Worm (Caenorhabditis elegans) whole organism, L3 larva: ENCODE data around the gene cest-2.1.

Experiments used
- ZK546.5 ChIP-seq: sonication (generic microtip); optimal IDR thresholded peaks from 2 replicates; lab custom pipeline; 2017; ENCODE audit warnings: missing biosample characterization, missing genetic modification characterization
- aly-2 ChIP-seq: fragments of 150-350 bp; optimal IDR thresholded peaks from 2 replicates; lab custom pipeline; 2014; ENCODE audit warnings: missing biosample characterization, missing genetic modification characterization
- ama-1 ChIP-seq: fragments of 150-350 bp; optimal IDR thresholded peaks from 2 replicates; lab custom pipeline; 2018
- ceh-16 ChIP-seq: sonication (generic microtip); optimal IDR thresholded peaks from 2 replicates; lab custom pipeline; 2017; ENCODE audit warnings: missing biosample characterization, missing genetic modification characterization
- ceh-28 ChIP-seq: fragments of 150-350 bp; optimal IDR thresholded peaks from 2 replicates; lab custom pipeline; 2014; ENCODE audit warnings: missing biosample characterization, missing genetic modification reagents, missing genetic modification characterization
- ceh-9 ChIP-seq: sonication (generic microtip); optimal IDR thresholded peaks from 2 replicates; lab custom pipeline; 2018; ENCODE audit warnings: missing biosample characterization, missing genetic modification characterization
- egl-27 ChIP-seq: sonication (generic microtip); optimal IDR thresholded peaks from 4 replicates; lab custom pipeline; 2017; ENCODE audit warnings: missing biosample characterization, missing genetic modification reagents, missing genetic modification characterization
- egl-5 ChIP-seq: fragments of 150-350 bp; optimal IDR thresholded peaks from 2 replicates; lab custom pipeline; 2017; ENCODE audit warnings: missing biosample characterization, missing genetic modification reagents, missing genetic modification characterization, inconsistent platforms
- elt-1 ChIP-seq: fragments of 150-350 bp; optimal IDR thresholded peaks from 2 replicates; lab custom pipeline; 2014; ENCODE audit warnings: missing biosample characterization, missing genetic modification characterization
- elt-2 ChIP-seq: sonication (generic microtip); optimal IDR thresholded peaks from 2 replicates; lab custom pipeline; 2016; ENCODE audit warnings: missing genetic modification reagents, mild to moderate bottlenecking, missing genetic modification characterization, missing compliant biosample characterization
- elt-3 ChIP-seq, 3 experiments: fragments of 150-350 bp in 1 of 3; sonication (generic microtip) in 2 of 3; optimal IDR thresholded peaks; 2 replicates in 2 of 3; 4 replicates in 1 of 3; lab custom pipeline; 2014 to 2017; ENCODE audit warnings: missing biosample characterization in 3 of 3, missing genetic modification characterization in 3 of 3
- eor-1 ChIP-seq, 2 experiments: fragments of 150-350 bp; optimal IDR thresholded peaks; 2 replicates each; lab custom pipeline; 2014 to 2018; ENCODE audit warnings: missing biosample characterization in 2 of 2, missing genetic modification characterization in 2 of 2
- fkh-10 ChIP-seq: sonication (generic microtip); optimal IDR thresholded peaks from 2 replicates; lab custom pipeline; 2017; ENCODE audit warnings: missing biosample characterization, missing genetic modification reagents, missing genetic modification characterization
- fkh-2 ChIP-seq: fragments of 150-350 bp; optimal IDR thresholded peaks from 2 replicates; lab custom pipeline; 2014; ENCODE audit warnings: missing biosample characterization, missing genetic modification reagents, missing genetic modification characterization
- fos-1 ChIP-seq: fragments of 150-350 bp; optimal IDR thresholded peaks from 2 replicates; lab custom pipeline; 2014; ENCODE audit warnings: missing biosample characterization, missing genetic modification characterization
- jun-1 ChIP-seq: fragments of 150-350 bp; optimal IDR thresholded peaks from 2 replicates; lab custom pipeline; 2014; ENCODE audit warnings: missing biosample characterization, missing genetic modification reagents, missing genetic modification characterization
- lin-39 ChIP-seq: fragments of 150-350 bp; optimal IDR thresholded peaks from 2 replicates; lab custom pipeline; 2018; ENCODE audit warnings: missing biosample characterization, missing genetic modification reagents, missing genetic modification characterization
- lsy-12 ChIP-seq: sonication (generic microtip); optimal IDR thresholded peaks from 2 replicates; lab custom pipeline; 2016; ENCODE audit warnings: mild to moderate bottlenecking, missing genetic modification characterization, missing compliant biosample characterization
- nhr-23 ChIP-seq: fragments of 150-350 bp; optimal IDR thresholded peaks from 2 replicates; lab custom pipeline; 2014; ENCODE audit warnings: missing biosample characterization, missing genetic modification reagents, missing genetic modification characterization
- nhr-237 ChIP-seq: fragments of 150-350 bp; optimal IDR thresholded peaks from 2 replicates; lab custom pipeline; 2014; ENCODE audit warnings: missing biosample characterization, missing genetic modification characterization
- nhr-25 ChIP-seq: sonication (generic microtip); optimal IDR thresholded peaks from 2 replicates; lab custom pipeline; 2017; ENCODE audit warnings: missing biosample characterization, missing genetic modification characterization
- nhr-28 ChIP-seq: fragments of 150-350 bp; optimal IDR thresholded peaks from 2 replicates; lab custom pipeline; 2014; ENCODE audit warnings: missing biosample characterization, missing genetic modification characterization
- nhr-43 ChIP-seq: sonication (generic microtip); optimal IDR thresholded peaks from 2 replicates; lab custom pipeline; 2016; ENCODE audit warnings: mild to moderate bottlenecking, missing genetic modification characterization, missing compliant biosample characterization; ENCODE audit not compliant: poor library complexity, severe bottlenecking
- nhr-67 ChIP-seq: fragments of 150-350 bp; optimal IDR thresholded peaks from 2 replicates; lab custom pipeline; 2014; ENCODE audit warnings: missing biosample characterization, missing genetic modification characterization
- nhr-77 ChIP-seq: fragments of 150-350 bp; optimal IDR thresholded peaks from 2 replicates; lab custom pipeline; 2014; ENCODE audit warnings: missing biosample characterization, missing genetic modification characterization
- pha-4 ChIP-seq: fragments of 150-350 bp; optimal IDR thresholded peaks from 2 replicates; lab custom pipeline; 2014; ENCODE audit warnings: missing biosample characterization, missing genetic modification reagents, missing genetic modification characterization
- pqm-1 ChIP-seq: fragments of 150-350 bp; optimal IDR thresholded peaks from 2 replicates; lab custom pipeline; 2017; ENCODE audit warnings: missing biosample characterization, missing genetic modification characterization, inconsistent platforms
- sea-2 ChIP-seq: fragments of 150-350 bp; sonication (generic microtip); optimal IDR thresholded peaks from 4 replicates; lab custom pipeline; 2014; ENCODE audit warnings: missing biosample characterization, missing genetic modification reagents, missing genetic modification characterization
- skn-1 ChIP-seq: fragments of 150-350 bp; optimal IDR thresholded peaks from 2 replicates; lab custom pipeline; 2014; ENCODE audit warnings: missing biosample characterization, missing genetic modification characterization
- snpc-4 ChIP-seq: fragments of 150-350 bp; optimal IDR thresholded peaks from 2 replicates; lab custom pipeline; 2014; ENCODE audit warnings: missing biosample characterization, missing genetic modification characterization
- unc-62 ChIP-seq: fragments of 150-350 bp; sonication (generic microtip); optimal IDR thresholded peaks from 4 replicates; lab custom pipeline; 2014; ENCODE audit warnings: missing biosample characterization, missing genetic modification reagents, missing genetic modification characterization
- zag-1 ChIP-seq: fragments of 150-350 bp; optimal IDR thresholded peaks from 2 replicates; lab custom pipeline; 2014; ENCODE audit warnings: missing biosample characterization, missing genetic modification characterization
- ztf-11 ChIP-seq: fragments of 150-350 bp; optimal IDR thresholded peaks from 2 replicates; lab custom pipeline; 2014; ENCODE audit warnings: missing biosample characterization, missing genetic modification characterization
- ztf-4 ChIP-seq: fragments of 150-350 bp; optimal IDR thresholded peaks from 2 replicates; lab custom pipeline; 2014; ENCODE audit warnings: missing biosample characterization, missing genetic modification characterization

Gene cest-2.1

DNA sequence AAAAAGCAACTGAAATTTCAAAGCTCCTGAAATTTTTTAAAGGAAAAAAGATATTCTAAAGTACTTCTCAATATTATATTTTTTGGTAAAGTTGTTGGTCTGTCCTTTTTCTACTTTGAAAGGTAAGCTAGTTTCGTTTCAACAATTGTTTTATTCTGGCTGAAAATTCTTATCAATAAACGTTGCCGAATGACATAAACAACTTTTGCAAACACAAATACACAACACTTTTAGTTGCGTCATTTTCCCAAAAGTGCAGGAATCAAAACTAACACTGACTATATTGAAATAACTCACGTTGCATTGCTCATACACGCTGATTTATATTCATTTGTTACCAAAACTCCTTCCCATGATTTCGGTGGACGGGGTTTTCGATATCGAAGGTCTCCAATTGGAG is 5.5 kb downstream of the cest-2.1 start:
- TF ChIP-seq nhr-67 (tag; lab: Kevin White, UChicago) (no peak), nhr-25 (tag; lab: Kevin White, UChicago) (no peak), ZK546.5 (tag; lab: Kevin White, UChicago) (no peak), ceh-28 (tag; lab: Kevin White, UChicago) (no peak), unc-62 (GFP tag; lab: Kevin White, UChicago) (no peak), ama-1 (no peak), jun-1 (tag; lab: Kevin White, UChicago) (no peak), nhr-77 (no peak), nhr-23 (no peak), snpc-4 (tag; lab: Kevin White, UChicago) (no peak), elt-1 (tag; lab: Kevin White, UChicago) (no peak), zag-1 (tag; lab: Kevin White, UChicago) (no peak), ceh-16 (tag; lab: Kevin White, UChicago) (no peak), skn-1 (tag; lab: Kevin White, UChicago) (no peak), nhr-43 (tag; lab: Kevin White, UChicago) (no peak), fos-1 (tag; lab: Kevin White, UChicago) (no peak), pqm-1 (tag; lab: Kevin White, UChicago) (no peak), fkh-10 (no peak)

DNA sequence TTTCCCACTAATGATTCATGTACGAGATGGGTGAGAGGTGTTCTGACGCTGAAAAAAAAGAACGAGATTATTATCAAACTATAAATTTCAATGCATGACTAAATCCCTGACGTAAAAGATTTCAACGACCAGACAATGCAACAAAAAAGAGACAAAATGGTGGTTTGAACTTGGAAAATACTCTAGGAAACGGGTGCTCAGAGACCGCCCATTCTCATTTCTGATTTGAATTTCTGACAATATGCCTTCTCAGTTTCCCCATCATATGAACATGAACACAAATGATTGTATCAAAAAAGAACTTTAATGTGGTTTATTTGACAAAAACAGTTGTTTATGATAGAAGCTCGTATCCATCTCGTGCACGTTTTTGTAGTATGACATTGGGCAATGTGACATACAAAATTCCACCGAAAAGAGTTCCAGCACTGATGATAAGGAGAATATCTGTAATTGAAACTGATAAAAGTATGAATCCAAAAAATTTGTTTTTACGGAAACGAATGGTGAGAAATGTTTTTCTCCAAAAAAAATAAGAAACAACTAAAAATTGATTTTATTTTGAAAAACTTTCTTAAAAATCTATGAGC is 8.2 kb downstream of the cest-2.1 start, which contains the start of gene srd-26:
Gene srd-26, minus strand, starts transcription at position 51 of the 590 bp plus-strand sequence.
- TF ChIP-seq ztf-4 (tag; lab: Kevin White, UChicago) = no peak
- TF ChIP-seq eor-1 (tag; optimal IDR thresholded peaks at IDR 0.05; lab: Kevin White, UChicago) = no peak
- TF ChIP-seq fkh-2 (tag; lab: Kevin White, UChicago) = no peak
- no peak for TF ChIP-seq sea-2 (GFP tag; lab: Kevin White, UChicago)
- TF ChIP-seq ZK546.5 (tag; lab: Kevin White, UChicago) = no peak
- TF ChIP-seq lin-39 (tag; lab: Kevin White, UChicago) = no peak

DNA sequence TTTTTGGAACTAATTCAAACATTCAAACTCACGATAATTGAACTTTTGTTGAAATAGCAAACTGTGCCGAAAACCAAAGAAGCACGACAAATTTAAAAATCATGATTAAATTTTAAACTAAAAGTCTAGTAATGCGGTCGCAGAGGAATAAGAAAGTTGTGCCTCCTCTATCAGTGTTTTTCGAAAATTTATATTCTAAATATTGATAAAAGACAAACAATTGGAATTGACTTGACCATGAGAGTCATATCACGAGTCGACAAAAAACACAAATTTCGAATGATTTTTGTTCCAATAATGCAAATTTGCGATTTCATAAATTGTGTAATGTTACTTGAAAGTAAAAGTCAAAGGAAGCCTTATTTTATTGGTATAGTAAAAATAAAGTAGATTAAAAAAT is 10.6 kb downstream of the cest-2.1 start, which contains the start of gene cest-1.2:
Gene cest-1.2, minus strand, starts transcription at position 165 of the 400 bp plus-strand sequence.
- no peak for TF ChIP-seq nhr-237 (tag; lab: Kevin White, UChicago)
- TF ChIP-seq pqm-1 (tag; lab: Kevin White, UChicago) = peak; percentile 36
- no peak for TF ChIP-seq nhr-77
- TF ChIP-seq elt-2 = peak; percentile 46
- TF ChIP-seq nhr-25 (tag; lab: Kevin White, UChicago) = no peak
- peak; percentile 15 for TF ChIP-seq pha-4
- no peak for TF ChIP-seq fkh-10
- TF ChIP-seq ztf-11 (tag; lab: Kevin White, UChicago) = no peak
- TF ChIP-seq aly-2 (tag; lab: Kevin White, UChicago) = no peak
- TF ChIP-seq nhr-28 (tag; lab: Kevin White, UChicago) = no peak
- no peak for TF ChIP-seq nhr-67 (tag; lab: Kevin White, UChicago)
- TF ChIP-seq elt-3 (tag; optimal IDR thresholded peaks at IDR 0.05; lab: Kevin White, UChicago) = no peak
- TF ChIP-seq ceh-9 (tag; lab: Kevin White, UChicago) = no peak
- TF ChIP-seq egl-5 = no peak
- no peak for TF ChIP-seq egl-27 (tag; lab: Kevin White, UChicago)
- TF ChIP-seq fos-1 (tag; lab: Kevin White, UChicago) = no peak

DNA sequence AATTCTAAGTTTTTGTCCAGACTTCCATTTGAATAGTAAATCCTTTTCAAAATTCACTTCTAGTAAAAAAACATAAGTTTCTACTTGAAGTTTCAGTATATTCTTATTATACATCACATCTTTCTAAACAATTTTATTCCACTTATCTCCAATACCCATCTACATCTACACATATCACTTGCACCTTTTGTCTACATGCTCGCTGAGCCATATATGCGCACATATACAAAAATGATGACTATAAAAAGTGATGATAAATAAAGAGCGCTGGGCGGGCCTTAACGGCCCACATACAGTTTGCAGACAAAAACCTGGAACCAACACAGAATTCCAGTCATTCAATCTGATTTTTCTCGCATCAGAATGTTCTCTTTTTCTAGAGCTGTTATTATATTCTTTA is 14.8 kb downstream of the cest-2.1 start, which contains the start of gene AH10.2:
Gene AH10.2, plus strand, starts transcription at position 301 of the 400 bp plus-strand sequence.
- TF ChIP-seq unc-62 (GFP tag; lab: Kevin White, UChicago) (no peak), nhr-43 (tag; lab: Kevin White, UChicago) (no peak), sea-2 (GFP tag; lab: Kevin White, UChicago) (no peak), fos-1 (tag; lab: Kevin White, UChicago) (no peak), nhr-77 (no peak), lsy-12 (tag; lab: Kevin White, UChicago) (no peak), skn-1 (tag; lab: Kevin White, UChicago) (no peak)
